Worm (Caenorhabditis elegans) whole organism, mixed stage, embryonic: ENCODE data around the gene F35F10.14.

Experiments used
- elt-3 ChIP-seq: fragments of 150-350 bp; optimal IDR thresholded peaks from 2 replicates; lab custom pipeline; 2014; ENCODE audit warnings: missing biosample characterization, missing genetic modification characterization
- lsy-2 ChIP-seq: fragments of 150-350 bp; optimal IDR thresholded peaks from 2 replicates; lab custom pipeline; 2014; ENCODE audit warnings: missing biosample characterization, missing genetic modification characterization
- mls-2 ChIP-seq: sonication (generic microtip); optimal IDR thresholded peaks from 2 replicates; lab custom pipeline; 2016; ENCODE audit warnings: mild to moderate bottlenecking, missing genetic modification characterization, moderate library complexity, missing compliant biosample characterization
- sem-2 ChIP-seq: fragments of 200-800 bp; sonication (Bioruptor generic); optimal IDR thresholded peaks from 2 replicates; lab custom pipeline; 2018; ENCODE audit warnings: mild to moderate bottlenecking, missing genetic modification characterization, missing compliant biosample characterization
- unc-62 ChIP-seq: fragments of 150-350 bp; optimal IDR thresholded peaks from 2 replicates; lab custom pipeline; 2014; ENCODE audit warnings: missing biosample characterization, missing genetic modification reagents, missing genetic modification characterization
- ztf-11 ChIP-seq: fragments of 150-350 bp; optimal IDR thresholded peaks from 2 replicates; lab custom pipeline; 2014; ENCODE audit warnings: missing biosample characterization, missing genetic modification characterization

DNA sequence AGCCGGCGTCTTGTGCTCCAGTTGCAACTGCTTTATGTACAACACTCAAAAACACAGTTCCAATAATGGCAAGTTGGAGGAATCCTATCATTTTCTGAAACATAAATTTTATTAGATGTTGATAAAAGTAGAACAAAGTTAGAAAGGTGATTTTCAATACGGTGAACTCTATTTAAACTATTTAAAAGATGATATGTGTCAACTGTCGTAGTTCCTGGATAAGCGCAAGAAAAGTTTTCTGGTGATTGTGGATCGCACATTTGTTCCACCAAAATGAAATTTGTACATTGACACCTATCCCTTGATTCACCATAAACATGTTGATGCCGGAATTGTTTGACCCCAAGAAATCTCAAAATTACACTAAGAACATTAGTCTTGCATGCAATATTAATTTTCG, 12.1 kb upstream of the F35F10.14 start, which contains the start of gene C17B7.9:
- TF ChIP-seq elt-3 (tag; lab: Kevin White, UChicago) (no peak), sem-2 (GFP tag; lab: Kevin White, UChicago) (no peak), unc-62 (GFP tag; lab: Kevin White, UChicago) (no peak), ztf-11 (tag; lab: Kevin White, UChicago) (no peak), mls-2 (tag; lab: Kevin White, UChicago) (no peak), lsy-2 (tag; lab: Kevin White, UChicago) (no peak)
